Worm (Caenorhabditis elegans): ENCODE results near the gene lido-15.

DNA sequence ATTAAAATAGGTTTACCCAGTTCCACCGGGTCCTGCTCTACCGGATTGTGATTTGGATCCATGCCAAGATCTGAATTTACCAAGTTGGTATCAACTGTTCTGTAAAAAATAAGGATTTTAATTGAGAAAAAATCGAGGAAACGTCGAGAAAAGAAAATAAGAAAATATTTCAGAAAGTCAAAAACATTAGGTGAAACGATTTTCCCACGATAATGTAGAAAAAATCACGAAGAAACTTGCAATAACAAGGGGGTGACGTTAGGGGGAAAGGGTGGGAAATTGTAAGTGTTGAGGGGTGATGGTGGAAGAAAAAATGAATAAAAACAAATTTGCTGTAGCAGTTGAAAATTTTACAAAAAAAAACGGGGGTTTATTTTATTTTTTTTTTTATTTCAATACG, 39.0 kb upstream of the lido-15 start, which contains the start of gene T24E12.10:
- no peak for TF ChIP-seq nhr-11 (tag; optimal IDR thresholded peaks at IDR 0.05)
- TF ChIP-seq F13H6.1 (tag; optimal IDR thresholded peaks at IDR 0.05): no peak
- TF ChIP-seq ceh-9 (tag; optimal IDR thresholded peaks at IDR 0.05): no peak
- no peak for TF ChIP-seq elt-2 (tag; optimal IDR thresholded peaks at IDR 0.05)
- no peak for TF ChIP-seq unc-86 (tag; optimal IDR thresholded peaks at IDR 0.05)
- TF ChIP-seq pax-1 (tag; optimal IDR thresholded peaks at IDR 0.05): no peak
- no peak for TF ChIP-seq tbx-2 (tag; optimal IDR thresholded peaks at IDR 0.05)
- no peak for TF ChIP-seq ets-4 (tag; optimal IDR thresholded peaks at IDR 0.05)
- TF ChIP-seq hlh-6 (tag; optimal IDR thresholded peaks at IDR 0.05): no peak
- no peak for TF ChIP-seq che-1 (tag; optimal IDR thresholded peaks at IDR 0.05)
- TF ChIP-seq nfya-1 (tag; optimal IDR thresholded peaks at IDR 0.05): no peak
- TF ChIP-seq hlh-13 (GFP tag; optimal IDR thresholded peaks at IDR 0.05): no peak
- TF ChIP-seq pag-3 (tag; optimal IDR thresholded peaks at IDR 0.05; ENCODE audit: borderline replicate concordance): no peak
- TF ChIP-seq ceh-18 (tag; optimal IDR thresholded peaks at IDR 0.05): no peak
